Worm (Caenorhabditis elegans): Measurements from ENCODE around the gene ccdc-55.
A peak's percentile ranks its signal among the peaks of the same experiment; 100 is the strongest.

ce11 chrIII:4195306-4196008 is 26.9 kb upstream of the ccdc-55 start:
- TF ChIP-seq daf-16 (GFP tag; optimal IDR thresholded peaks at IDR 0.05), result peak; percentile 33 to 62
- TF ChIP-seq daf-16 (tag; optimal IDR thresholded peaks at IDR 0.05), result peak; percentile 59
- no peak for TF ChIP-seq nhr-77 (tag; optimal IDR thresholded peaks at IDR 0.05)
- 0 out of 2 replicates have a peak, but pooled peaks have one; percentile 51 for TF ChIP-seq mdt-29 (GFP tag; IDR thresholded peaks at IDR 0.05)
- TF ChIP-seq set-16 (GFP tag; IDR thresholded peaks at IDR 0.05), result no peak
- no peak for TF ChIP-seq lir-3 (tag; optimal IDR thresholded peaks at IDR 0.05)
- TF ChIP-seq unc-39 (tag; optimal IDR thresholded peaks at IDR 0.05), result no peak
- TF ChIP-seq zfp-3 (GFP tag; conservative IDR thresholded peaks at IDR 0.05), result peak; percentile 95
- no peak for TF ChIP-seq aly-2 (tag; optimal IDR thresholded peaks at IDR 0.05)
- TF ChIP-seq nhr-111 (GFP tag; optimal IDR thresholded peaks at IDR 0.05), result peak; percentile 80
- no peak for TF ChIP-seq R02D3.7 (tag; optimal IDR thresholded peaks at IDR 0.05)

Data from whole organism, L4 larva.